Worm (Caenorhabditis elegans) whole organism, mixed stage, embryonic: Measurements from ENCODE around the gene C47E8.9.
A peak's percentile ranks its signal among the peaks of the same experiment; 100 is the strongest.

Experiments used
- M03D4.4 ChIP-seq: sonication (generic microtip); optimal IDR thresholded peaks from 2 replicates; lab custom pipeline; 2017; ENCODE audit warnings: mild to moderate bottlenecking, missing genetic modification characterization, missing compliant biosample characterization
- blmp-1 ChIP-seq: fragments of 150-350 bp; optimal IDR thresholded peaks from 2 replicates; lab custom pipeline; 2014; ENCODE audit warnings: missing biosample characterization, missing genetic modification characterization
- ceh-39 ChIP-seq: fragments of 150-350 bp; optimal IDR thresholded peaks from 2 replicates; lab custom pipeline; 2014; ENCODE audit warnings: missing biosample characterization, missing genetic modification characterization
- ceh-43 ChIP-seq: fragments of 200-800 bp; sonication (Bioruptor generic); optimal IDR thresholded peaks from 2 replicates; lab custom pipeline; 2018; ENCODE audit warnings: mild to moderate bottlenecking, missing genetic modification characterization, moderate library complexity, missing compliant biosample characterization
- ceh-83 ChIP-seq: fragments of 200-800 bp; sonication (Bioruptor generic); optimal IDR thresholded peaks from 2 replicates; lab custom pipeline; 2018; ENCODE audit warnings: mild to moderate bottlenecking, missing genetic modification characterization, missing compliant biosample characterization
- ces-1 ChIP-seq: fragments of 150-350 bp; optimal IDR thresholded peaks from 2 replicates; lab custom pipeline; 2014; ENCODE audit warnings: missing biosample characterization, missing genetic modification reagents, missing genetic modification characterization
- cnd-1 ChIP-seq: fragments of 200-800 bp; sonication (Bioruptor generic); optimal IDR thresholded peaks from 2 replicates; lab custom pipeline; 2018; ENCODE audit warnings: mild to moderate bottlenecking, missing genetic modification characterization, missing compliant biosample characterization
- drap-1 ChIP-seq: fragments of 200-800 bp; sonication (Bioruptor generic); optimal IDR thresholded peaks from 3 replicates; lab custom pipeline; 2018; ENCODE audit warnings: mild to moderate bottlenecking, missing genetic modification characterization, missing compliant biosample characterization
- elt-3 ChIP-seq: fragments of 150-350 bp; optimal IDR thresholded peaks from 2 replicates; lab custom pipeline; 2014; ENCODE audit warnings: missing biosample characterization, missing genetic modification characterization
- flh-1 ChIP-seq: fragments of 200-800 bp; sonication (Bioruptor generic); optimal IDR thresholded peaks from 2 replicates; lab custom pipeline; 2018; ENCODE audit warnings: mild to moderate bottlenecking, missing genetic modification characterization, moderate library complexity, missing compliant biosample characterization
- ham-2 ChIP-seq: fragments of 200-800 bp; sonication (Bioruptor generic); optimal IDR thresholded peaks from 2 replicates; lab custom pipeline; 2018; ENCODE audit warnings: mild to moderate bottlenecking, missing genetic modification characterization, missing compliant biosample characterization
- hlh-1 ChIP-seq: fragments of 150-350 bp; optimal IDR thresholded peaks from 2 replicates; lab custom pipeline; 2014; ENCODE audit warnings: missing biosample characterization, missing genetic modification reagents, missing genetic modification characterization
- lin-32 ChIP-seq: fragments of 200-800 bp; sonication (Bioruptor generic); optimal IDR thresholded peaks from 2 replicates; lab custom pipeline; 2018; ENCODE audit warnings: mild to moderate bottlenecking, missing genetic modification characterization, missing compliant biosample characterization
- lsy-2 ChIP-seq: fragments of 150-350 bp; optimal IDR thresholded peaks from 2 replicates; lab custom pipeline; 2014; ENCODE audit warnings: missing biosample characterization, missing genetic modification characterization
- mab-5 ChIP-seq: fragments of 150-350 bp; optimal IDR thresholded peaks from 2 replicates; lab custom pipeline; 2014; ENCODE audit warnings: missing biosample characterization, missing genetic modification characterization
- mep-1 ChIP-seq: fragments of 150-350 bp; optimal IDR thresholded peaks from 2 replicates; lab custom pipeline; 2017; ENCODE audit warnings: missing biosample characterization, missing genetic modification reagents, missing genetic modification characterization, inconsistent platforms
- mls-2 ChIP-seq: sonication (generic microtip); optimal IDR thresholded peaks from 2 replicates; lab custom pipeline; 2016; ENCODE audit warnings: mild to moderate bottlenecking, missing genetic modification characterization, moderate library complexity, missing compliant biosample characterization
- nhr-12 ChIP-seq: fragments of 150-350 bp; optimal IDR thresholded peaks from 2 replicates; lab custom pipeline; 2014; ENCODE audit warnings: missing biosample characterization, missing genetic modification characterization
- nhr-237 ChIP-seq: fragments of 150-350 bp; optimal IDR thresholded peaks from 2 replicates; lab custom pipeline; 2014; ENCODE audit warnings: missing biosample characterization, missing genetic modification characterization
- nhr-28 ChIP-seq: fragments of 150-350 bp; optimal IDR thresholded peaks from 2 replicates; lab custom pipeline; 2014; ENCODE audit warnings: missing biosample characterization, missing genetic modification characterization
- nhr-76 ChIP-seq: sonication (generic microtip); optimal IDR thresholded peaks from 2 replicates; lab custom pipeline; 2017; ENCODE audit warnings: missing biosample characterization, missing genetic modification characterization
- pha-4 ChIP-seq: fragments of 150-350 bp; optimal IDR thresholded peaks from 2 replicates; lab custom pipeline; 2018; ENCODE audit warnings: missing biosample characterization, missing genetic modification reagents, missing genetic modification characterization
- sem-2 ChIP-seq: fragments of 200-800 bp; sonication (Bioruptor generic); optimal IDR thresholded peaks from 2 replicates; lab custom pipeline; 2018; ENCODE audit warnings: mild to moderate bottlenecking, missing genetic modification characterization, missing compliant biosample characterization
- snpc-4 ChIP-seq: fragments of 150-350 bp; optimal IDR thresholded peaks from 2 replicates; lab custom pipeline; 2014; ENCODE audit warnings: missing biosample characterization, missing genetic modification characterization
- sptf-1 ChIP-seq: sonication (generic microtip); optimal IDR thresholded peaks from 2 replicates; lab custom pipeline; 2017; ENCODE audit warnings: mild to moderate bottlenecking, missing genetic modification characterization, moderate library complexity, missing compliant biosample characterization
- tbx-8 ChIP-seq: fragments of 200-800 bp; sonication (Bioruptor generic); optimal IDR thresholded peaks from 2 replicates; lab custom pipeline; 2018; ENCODE audit warnings: mild to moderate bottlenecking, missing genetic modification characterization, moderate library complexity, missing compliant biosample characterization
- unc-39 ChIP-seq: fragments of 150-350 bp; optimal IDR thresholded peaks from 2 replicates; lab custom pipeline; 2014; ENCODE audit warnings: missing biosample characterization, missing genetic modification characterization
- unc-62 ChIP-seq: fragments of 150-350 bp; optimal IDR thresholded peaks from 2 replicates; lab custom pipeline; 2014; ENCODE audit warnings: missing biosample characterization, missing genetic modification reagents, missing genetic modification characterization
- zip-8 ChIP-seq: fragments of 150-350 bp; optimal IDR thresholded peaks from 2 replicates; lab custom pipeline; 2014; ENCODE audit warnings: missing biosample characterization, missing genetic modification characterization
- ztf-11 ChIP-seq: fragments of 150-350 bp; optimal IDR thresholded peaks from 2 replicates; lab custom pipeline; 2014; ENCODE audit warnings: missing biosample characterization, missing genetic modification characterization

Gene C47E8.9

DNA sequence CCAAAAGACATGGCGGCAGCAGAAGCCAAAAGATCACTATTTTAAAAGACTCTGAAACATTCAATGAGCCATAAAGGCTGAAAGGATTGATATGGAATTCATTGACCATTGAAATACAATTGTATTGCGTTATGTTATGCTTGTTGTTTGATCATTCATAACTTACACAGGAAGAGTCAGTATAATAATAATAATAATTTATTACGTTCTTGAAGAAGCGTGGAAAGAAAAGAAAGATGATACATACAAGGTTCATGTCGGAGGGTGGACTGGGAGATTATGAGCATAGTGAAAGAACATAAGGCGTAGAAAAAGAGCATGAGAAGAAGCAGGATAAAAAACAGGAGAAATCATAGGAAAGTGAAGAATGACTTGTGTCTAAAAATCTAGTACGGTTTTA, 23.0 kb upstream of the C47E8.9 start, which contains the start of gene F43D2.7:
TSS of gene F43D2.7 (minus strand) at position 101 of the 400 bp plus-strand sequence.
- no peak for TF ChIP-seq sem-2
- no peak for TF ChIP-seq lin-32 (GFP tag; lab: Kevin White, UChicago)
- no peak for TF ChIP-seq nhr-28 (tag; lab: Kevin White, UChicago)
- no peak for TF ChIP-seq mep-1 (tag; lab: Kevin White, UChicago)
- TF ChIP-seq snpc-4 = no peak
- no peak for TF ChIP-seq pha-4 (tag; lab: Kevin White, UChicago)
- TF ChIP-seq, all 35 proteins: peak for 0

DNA sequence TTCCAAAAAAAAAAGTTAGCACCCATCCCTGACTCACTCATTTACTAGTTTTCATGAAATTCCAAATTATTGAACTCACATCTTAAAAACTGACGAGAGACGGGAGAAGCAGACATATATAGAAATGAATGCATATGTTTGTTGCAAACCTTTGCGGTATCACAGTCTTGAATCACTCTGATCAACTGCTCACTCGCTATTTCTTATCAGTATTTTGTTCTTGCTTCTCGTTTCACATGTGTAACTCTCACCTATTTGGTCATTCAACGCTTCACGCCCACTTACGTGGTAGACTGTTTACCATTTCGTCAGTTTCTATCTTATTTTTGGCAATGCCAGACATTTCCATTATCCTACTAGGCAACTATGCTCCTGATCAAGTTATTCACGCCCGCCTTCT, 22.3 kb upstream of the C47E8.9 start, which contains the start of gene C54G10.1:
TSS of gene C54G10.1 (plus strand) at position 333 of the 400 bp plus-strand sequence.
- TF ChIP-seq ceh-83 (GFP tag; lab: Kevin White, UChicago) = no peak
- no peak for TF ChIP-seq ces-1
- no peak for TF ChIP-seq flh-1 (GFP tag; lab: Kevin White, UChicago)
- TF ChIP-seq sem-2 = no peak
- no peak for TF ChIP-seq nhr-12
- TF ChIP-seq unc-39 (tag; lab: Kevin White, UChicago) = no peak
- TF ChIP-seq snpc-4 = no peak
- no peak for TF ChIP-seq M03D4.4 (tag; lab: Kevin White, UChicago)
- no peak for TF ChIP-seq tbx-8 (GFP tag; lab: Kevin White, UChicago)
- no peak for TF ChIP-seq hlh-1 (tag; lab: Kevin White, UChicago)
- TF ChIP-seq, all 35 proteins: peak for 0

DNA sequence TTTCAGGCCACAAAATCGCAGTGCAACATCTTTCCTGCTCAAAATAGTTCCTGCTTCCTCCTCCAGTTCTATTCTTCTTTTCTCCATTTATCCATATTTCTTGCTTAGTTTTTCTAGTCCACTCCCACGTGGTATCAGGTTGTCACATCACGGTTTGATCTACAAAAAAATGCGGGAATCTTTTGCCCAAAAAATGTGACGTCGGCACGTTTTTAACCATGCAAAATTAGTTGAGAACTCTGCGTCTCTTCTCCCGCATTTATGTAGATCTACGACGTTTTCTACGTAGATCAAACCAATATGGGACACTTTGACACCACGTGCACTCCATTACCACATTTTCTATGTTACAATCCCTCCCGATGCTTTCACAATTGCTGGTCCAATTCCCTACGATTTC, 21.1 kb upstream of the C47E8.9 start:
- TF ChIP-seq zip-8 (tag; lab: Kevin White, UChicago) (no peak), nhr-28 (tag; lab: Kevin White, UChicago) (no peak), lin-32 (GFP tag; lab: Kevin White, UChicago) (no peak), hlh-1 (tag; lab: Kevin White, UChicago) (no peak), pha-4 (tag; lab: Kevin White, UChicago) (no peak), unc-62 (GFP tag; lab: Kevin White, UChicago) (no peak), mls-2 (tag; lab: Kevin White, UChicago) (no peak), ceh-39 (no peak), drap-1 (GFP tag; lab: Kevin White, UChicago) (no peak), nhr-76 (tag; lab: Kevin White, UChicago) (no peak), cnd-1 (tag; lab: Kevin White, UChicago) (no peak), M03D4.4 (tag; lab: Kevin White, UChicago) (no peak), flh-1 (GFP tag; lab: Kevin White, UChicago) (no peak), nhr-237 (tag; lab: Kevin White, UChicago) (no peak), ces-1 (no peak)

DNA sequence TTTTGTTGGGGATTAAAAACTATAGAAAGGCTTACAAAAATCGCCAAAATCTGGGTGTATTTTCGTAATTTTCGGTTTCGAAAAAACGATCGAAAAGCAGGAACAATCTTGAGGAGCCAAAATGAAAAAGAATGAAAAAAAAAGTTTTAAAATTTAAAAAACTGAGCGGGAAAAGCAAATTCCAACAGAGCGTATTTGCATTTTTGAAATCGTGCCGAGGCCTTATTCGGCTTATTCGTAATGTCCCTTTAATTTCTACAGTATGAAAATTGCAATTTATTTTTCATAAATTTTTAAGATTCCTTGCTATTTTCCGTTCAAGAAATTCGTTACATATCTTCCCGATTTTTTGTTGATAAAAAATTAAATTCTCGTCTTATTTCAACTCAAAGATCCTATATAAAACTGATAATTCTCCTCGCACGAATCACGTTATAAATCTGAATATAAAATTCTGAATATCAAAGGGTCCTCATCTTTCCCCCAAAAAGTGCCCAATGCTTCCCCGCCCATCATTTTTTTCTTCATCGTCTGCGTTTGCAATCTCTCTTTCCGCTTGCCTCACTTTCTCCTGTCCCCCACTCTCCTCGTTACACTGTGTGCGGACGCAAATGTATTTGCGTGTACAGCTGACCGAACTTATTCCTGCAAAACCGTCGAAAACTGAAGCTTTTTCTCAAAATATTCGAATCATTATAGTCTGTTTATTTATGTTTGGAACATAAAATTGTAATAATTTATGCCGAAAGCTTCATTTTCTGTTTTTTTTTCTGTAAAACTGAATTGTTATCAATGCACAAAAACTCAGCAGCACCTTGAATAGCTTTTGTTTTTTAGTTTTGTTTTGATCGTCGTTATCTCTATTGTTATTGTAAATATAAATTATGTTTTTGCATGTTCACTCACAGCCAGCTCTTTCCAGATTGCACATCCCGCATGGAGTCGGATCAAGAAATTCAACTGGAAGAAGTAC, 17.0 kb upstream of the C47E8.9 start, which contains the start of the genes rfc-1 and pmp-3:
TSS of gene rfc-1 (minus strand) at position 163 of the 973 bp plus-strand sequence.
TSS of gene pmp-3 (plus strand) at position 923 of the 973 bp plus-strand sequence.
- TF ChIP-seq ztf-11 (tag; lab: Kevin White, UChicago) (no peak), unc-62 (GFP tag; lab: Kevin White, UChicago) (peak; percentile 41), nhr-12 (no peak), M03D4.4 (tag; lab: Kevin White, UChicago) (no peak), ham-2 (GFP tag; lab: Kevin White, UChicago) (no peak), tbx-8 (GFP tag; lab: Kevin White, UChicago) (no peak), lsy-2 (tag; lab: Kevin White, UChicago) (no peak), lin-32 (GFP tag; lab: Kevin White, UChicago) (no peak), ceh-39 (no peak), zip-8 (tag; lab: Kevin White, UChicago) (no peak), hlh-1 (tag; lab: Kevin White, UChicago) (peak; percentile 0), ceh-43 (no peak), blmp-1 (peak; percentile 52), cnd-1 (tag; lab: Kevin White, UChicago) (no peak), elt-3 (tag; lab: Kevin White, UChicago) (no peak), sptf-1 (tag; lab: Kevin White, UChicago) (no peak), mab-5 (tag; lab: Kevin White, UChicago) (no peak)
